Fruit fly (Drosophila melanogaster): ENCODE data around the gene Pgant6.

Pgant6 gene

dm6 chr3L:2773968-2774461 lies 8.0 kb upstream of the Pgant6 start, which contains the start of the genes CG12093 and Atg2 (continued):
- TF ChIP-seq gcm (GFP tag; optimal IDR thresholded peaks at IDR 0.05) (peak; percentile 88), slou (GFP tag; optimal IDR thresholded peaks at IDR 0.05) (peak; percentile 90), CG6765 (GFP tag; optimal IDR thresholded peaks at IDR 0.05) (peak; percentile 74), mirr (GFP tag; optimal IDR thresholded peaks at IDR 0.05) (peak; percentile 62), Max (GFP tag; optimal IDR thresholded peaks at IDR 0.05) (peak; percentile 92), Rfx (GFP tag; IDR thresholded peaks at IDR 0.05) (peak; percentile 95), ERR (GFP tag; optimal IDR thresholded peaks at IDR 0.05) (no peak), CG33557 (GFP tag; optimal IDR thresholded peaks at IDR 0.05) (peak; percentile 86), CG5953 (GFP tag; IDR thresholded peaks at IDR 0.05) (peak; percentile 81), dmrt11E (tag; optimal IDR thresholded peaks at IDR 0.05) (peak; percentile 88), CG15073 (GFP tag; optimal IDR thresholded peaks at IDR 0.05) (peak; percentile 7), schlank (tag; optimal IDR thresholded peaks at IDR 0.05) (peak; percentile 82), zf30C (GFP tag; optimal IDR thresholded peaks at IDR 0.05) (no peak), Xrp1 (GFP tag; IDR thresholded peaks at IDR 0.05) (peak; percentile 92), CG34224 (GFP tag; IDR thresholded peaks at IDR 0.05; ENCODE audit: partially characterized antibody) (no peak), CG13775 (GFP tag; optimal IDR thresholded peaks at IDR 0.05) (peak; percentile 94), dm (GFP tag; optimal IDR thresholded peaks at IDR 0.05) (peak; percentile 31), NC2β (GFP tag; optimal IDR thresholded peaks at IDR 0.05) (peak; percentile 34), Fer1 (GFP tag; optimal IDR thresholded peaks at IDR 0.05) (peak; percentile 84), CG13424 (tag; optimal IDR thresholded peaks at IDR 0.05) (peak; percentile 96), scrt (GFP tag; optimal IDR thresholded peaks at IDR 0.05) (peak; percentile 90), CG1603 (tag; optimal IDR thresholded peaks at IDR 0.05) (peak; percentile 64), Trl (optimal IDR thresholded peaks at IDR 0.05) (no peak), Trl (GFP tag; optimal IDR thresholded peaks at IDR 0.05) (peak; percentile 64), CG8924 (tag; optimal IDR thresholded peaks at IDR 0.05) (peak; percentile 95), Dref (GFP tag; IDR thresholded peaks at IDR 0.05) (peak; percentile 36), usp (GFP tag; optimal IDR thresholded peaks at IDR 0.05) (no peak), BEAF-32 (GFP tag; optimal IDR thresholded peaks at IDR 0.05) (peak; percentile 48), knrl (GFP tag; IDR thresholded peaks at IDR 0.05; ENCODE audit: partially characterized antibody) (0 out of 3 replicates have a peak, but pooled peaks have one; percentile 34), Kr (GFP tag; optimal IDR thresholded peaks at IDR 0.05) (no peak), CG31388 (GFP tag; optimal IDR thresholded peaks at IDR 0.05) (peak; percentile 52), CoRest (tag; optimal IDR thresholded peaks at IDR 0.05) (peak; percentile 97), Hmx (GFP tag; optimal IDR thresholded peaks at IDR 0.05) (no peak), psq (GFP tag; optimal IDR thresholded peaks at IDR 0.05) (peak; percentile 83), CG7987 (GFP tag; optimal IDR thresholded peaks at IDR 0.05) (peak; percentile 68), cas (GFP tag; IDR thresholded peaks at IDR 0.05) (peak; percentile 89), CG12104 (GFP tag; optimal IDR thresholded peaks at IDR 0.05) (peak; percentile 87), CG1647 (GFP tag; optimal IDR thresholded peaks at IDR 0.05) (peak; percentile 68), Mad (GFP tag; optimal IDR thresholded peaks at IDR 0.05) (peak; percentile 87), CG31441 (GFP tag; IDR thresholded peaks at IDR 0.05) (peak; percentile 96), CG6854 (GFP tag; optimal IDR thresholded peaks at IDR 0.05) (peak; percentile 41), klu (GFP tag; IDR thresholded peaks at IDR 0.05) (peak; percentile 96), Scr (GFP tag; IDR thresholded peaks at IDR 0.05; ENCODE audit: partially characterized antibody) (no peak; the same call in 1 of the 2 replicates), ttk (GFP tag; IDR thresholded peaks at IDR 0.05) (peak; percentile 92), CG11093 (GFP tag; IDR thresholded peaks at IDR 0.05) (peak; percentile 89), Hey (tag; optimal IDR thresholded peaks at IDR 0.05) (peak; percentile 55), CG2678 (tag; optimal IDR thresholded peaks at IDR 0.05) (peak; percentile 92), eve (GFP tag; optimal IDR thresholded peaks at IDR 0.05) (no peak), run (tag; optimal IDR thresholded peaks at IDR 0.05) (peak; percentile 84), sug (tag; optimal IDR thresholded peaks at IDR 0.05) (peak; percentile 100), maf-S (GFP tag; optimal IDR thresholded peaks at IDR 0.05) (peak; percentile 79)

Data from whole organism, embryonic.